Fruit fly (Drosophila melanogaster) whole organism, embryonic: ENCODE data around the gene bor.

Source experiments
- Adf1 ChIP-seq: fragments of 200-800 bp; sonication (Bioruptor generic); IDR thresholded peaks from 2 replicates; pipeline ENCODE4 v1.3.6; 2022; ENCODE audit warnings: missing biosample characterization, missing genetic modification characterization
- Atf6 ChIP-seq: fragments of 200-800 bp; sonication (Bioruptor generic); IDR thresholded peaks from 2 replicates; pipeline ENCODE4 v1.3.6; 2022; ENCODE audit warnings: missing biosample characterization, missing genetic modification characterization
- Bdp1 ChIP-seq: fragments of 200-800 bp; sonication (Bioruptor generic); optimal IDR thresholded peaks from 3 replicates; lab custom pipeline; 2016; ENCODE audit warnings: missing biosample characterization, missing genetic modification characterization
- CG10274 ChIP-seq: fragments of 200-800 bp; sonication (Bioruptor generic); optimal IDR thresholded peaks from 3 replicates; lab custom pipeline; 2017; ENCODE audit warnings: missing biosample characterization, mild to moderate bottlenecking, missing genetic modification characterization
- CG10321 ChIP-seq: fragments of 200-800 bp; sonication (Bioruptor generic); IDR thresholded peaks from 2 replicates; pipeline ENCODE4 v1.3.6; 2022; ENCODE audit warnings: missing biosample characterization, missing genetic modification characterization
- CG10543 ChIP-seq: fragments of 200-800 bp; sonication (Bioruptor generic); optimal IDR thresholded peaks from 3 replicates; lab custom pipeline; 2017; ENCODE audit warnings: missing biosample characterization, mild to moderate bottlenecking, missing genetic modification characterization, moderate library complexity
- CG10979 ChIP-seq: fragments of 200-800 bp; sonication (Bioruptor generic); optimal IDR thresholded peaks from 2 replicates; lab custom pipeline; 2018; ENCODE audit warnings: missing biosample characterization, mild to moderate bottlenecking, missing genetic modification characterization, moderate library complexity
- CG11560 ChIP-seq: fragments of 200-800 bp; sonication (Bioruptor generic); IDR thresholded peaks from 3 replicates; pipeline ENCODE4 v1.3.6; 2022; ENCODE audit warnings: missing biosample characterization, missing genetic modification characterization
- CG12236 ChIP-seq: fragments of 200-800 bp; sonication (Bioruptor generic); optimal IDR thresholded peaks from 2 replicates; lab custom pipeline; 2016; ENCODE audit warnings: missing biosample characterization, missing genetic modification characterization
- CG12391 ChIP-seq: fragments of 200-800 bp; sonication (Bioruptor generic); optimal IDR thresholded peaks from 3 replicates; lab custom pipeline; 2018; ENCODE audit warnings: missing biosample characterization, mild to moderate bottlenecking, missing genetic modification characterization, moderate library complexity
- CG14014 ChIP-seq: fragments of 200-800 bp; sonication (Bioruptor generic); IDR thresholded peaks from 2 replicates; pipeline ENCODE4 v1.3.6; 2022; ENCODE audit warnings: missing biosample characterization, missing genetic modification characterization
- CG17186 ChIP-seq: fragments of 200-800 bp; sonication (Bioruptor generic); optimal IDR thresholded peaks from 3 replicates; lab custom pipeline; 2017; ENCODE audit warnings: missing biosample characterization, missing genetic modification reagents, missing genetic modification characterization
- CG2116 ChIP-seq: fragments of 200-800 bp; sonication (Bioruptor generic); optimal IDR thresholded peaks from 3 replicates; lab custom pipeline; 2018; ENCODE audit warnings: missing biosample characterization, mild to moderate bottlenecking, missing genetic modification characterization
- CG2199 ChIP-seq: fragments of 200-800 bp; sonication (Bioruptor generic); IDR thresholded peaks from 3 replicates; pipeline ENCODE4 v1.3.6; 2022; ENCODE audit warnings: missing biosample characterization, missing genetic modification characterization
- CG3995 ChIP-seq: fragments of 200-800 bp; sonication (Bioruptor generic); optimal IDR thresholded peaks from 3 replicates; lab custom pipeline; 2016; ENCODE audit warnings: missing biosample characterization, missing genetic modification characterization
- CG7745 ChIP-seq: fragments of 200-800 bp; sonication (Bioruptor generic); optimal IDR thresholded peaks from 2 replicates; lab custom pipeline; 2018; ENCODE audit warnings: missing biosample characterization, mild to moderate bottlenecking, missing genetic modification characterization, moderate library complexity
- CG7963 ChIP-seq: fragments of 200-800 bp; sonication (Bioruptor generic); IDR thresholded peaks from 3 replicates; pipeline ENCODE4 v1.3.6; 2022; ENCODE audit warnings: missing biosample characterization, missing genetic modification characterization; ENCODE audit not compliant: partially characterized antibody
- CG9609 ChIP-seq: fragments of 200-800 bp; sonication (Bioruptor generic); optimal IDR thresholded peaks from 3 replicates; lab custom pipeline; 2016; ENCODE audit warnings: missing biosample characterization, missing genetic modification characterization
- CG9727 ChIP-seq: fragments of 200-800 bp; sonication (Bioruptor generic); optimal IDR thresholded peaks from 3 replicates; lab custom pipeline; 2017; ENCODE audit warnings: missing biosample characterization, mild to moderate bottlenecking, missing genetic modification characterization
- CkIIα-i1 ChIP-seq: fragments of 200-800 bp; sonication (Bioruptor generic); IDR thresholded peaks from 2 replicates; pipeline ENCODE4 v1.3.6; 2022; ENCODE audit warnings: missing biosample characterization, missing genetic modification characterization
- Deaf1 ChIP-seq: fragments of 200-800 bp; optimal IDR thresholded peaks from 3 replicates; lab custom pipeline; 2019; ENCODE audit warnings: missing biosample characterization, mild to moderate bottlenecking, missing genetic modification characterization, moderate library complexity
- Doc3 ChIP-seq: fragments of 200-800 bp; sonication (Bioruptor generic); IDR thresholded peaks from 3 replicates; pipeline ENCODE4 v1.3.6; 2022; ENCODE audit warnings: missing biosample characterization, missing genetic modification characterization; ENCODE audit not compliant: partially characterized antibody
- Dp ChIP-seq: fragments of 200-800 bp; sonication (Bioruptor generic); optimal IDR thresholded peaks from 2 replicates; lab custom pipeline; 2018; ENCODE audit warnings: missing biosample characterization, mild to moderate bottlenecking, missing genetic modification characterization, moderate library complexity
- HLH4C ChIP-seq: fragments of 200-800 bp; sonication (Bioruptor generic); IDR thresholded peaks from 3 replicates; pipeline ENCODE4 v1.3.6; 2022; ENCODE audit warnings: missing biosample characterization, missing genetic modification characterization; ENCODE audit not compliant: partially characterized antibody
- Hsf ChIP-seq: fragments of 200-800 bp; sonication (Bioruptor generic); optimal IDR thresholded peaks from 3 replicates; lab custom pipeline; 2016; ENCODE audit warnings: missing biosample characterization, missing genetic modification characterization
- MESR4 ChIP-seq: fragments of 200-800 bp; sonication (Bioruptor generic); optimal IDR thresholded peaks from 2 replicates; lab custom pipeline; 2018; ENCODE audit warnings: missing biosample characterization, mild to moderate bottlenecking, missing genetic modification characterization, moderate library complexity
- Med ChIP-seq: fragments of 200-800 bp; sonication (Bioruptor generic); peaks from one replicate; lab custom pipeline; 2016; ENCODE audit warnings: missing biosample characterization, missing genetic modification characterization, mild to moderate bottlenecking, inconsistent platforms, moderate library complexity
- Mes4 ChIP-seq: fragments of 200-800 bp; sonication (Bioruptor generic); optimal IDR thresholded peaks from 2 replicates; lab custom pipeline; 2016; ENCODE audit warnings: missing biosample characterization, missing genetic modification characterization
- Neu2 ChIP-seq: fragments of 200-800 bp; sonication (Bioruptor generic); optimal IDR thresholded peaks from 3 replicates; lab custom pipeline; 2016; ENCODE audit warnings: missing biosample characterization, missing genetic modification characterization, borderline replicate concordance
- Nf-YC ChIP-seq: fragments of 200-800 bp; optimal IDR thresholded peaks from 3 replicates; lab custom pipeline; 2019; ENCODE audit warnings: missing biosample characterization, mild to moderate bottlenecking, missing genetic modification characterization, moderate library complexity
- Ravus ChIP-seq: fragments of 200-800 bp; sonication (Bioruptor generic); IDR thresholded peaks from 2 replicates; pipeline ENCODE4 v1.3.6; 2022; ENCODE audit warnings: missing biosample characterization, missing genetic modification characterization
- Sin3A ChIP-seq: fragments of >200 bp; optimal IDR thresholded peaks from 2 replicates; lab custom pipeline; 2018
- Sry-δ ChIP-seq: fragments of 200-800 bp; sonication (Bioruptor generic); optimal IDR thresholded peaks from 2 replicates; lab custom pipeline; 2016; ENCODE audit warnings: missing biosample characterization, missing genetic modification characterization
- YL-1 ChIP-seq: fragments of 200-800 bp; sonication (Bioruptor generic); optimal IDR thresholded peaks from 3 replicates; lab custom pipeline; 2017; ENCODE audit warnings: missing biosample characterization, mild to moderate bottlenecking, missing genetic modification characterization
- br ChIP-seq: fragments of >200 bp; optimal IDR thresholded peaks from 2 replicates; lab custom pipeline; 2017
- btn ChIP-seq: fragments of 200-800 bp; sonication (Bioruptor generic); optimal IDR thresholded peaks from 2 replicates; lab custom pipeline; 2016; ENCODE audit warnings: missing biosample characterization, missing genetic modification characterization
- cato ChIP-seq: fragments of 200-800 bp; sonication (Bioruptor generic); optimal IDR thresholded peaks from 2 replicates; lab custom pipeline; 2016; ENCODE audit warnings: missing biosample characterization, missing genetic modification characterization, borderline replicate concordance
- dpn ChIP-seq, 2 experiments: fragments of 200-800 bp; sonication (Bioruptor generic); optimal IDR thresholded peaks; 3 replicates each; lab custom pipeline; 2016; ENCODE audit warnings: missing biosample characterization in 2 of 2, missing genetic modification characterization in 2 of 2
- fd64A ChIP-seq: fragments of 200-800 bp; sonication (Bioruptor generic); optimal IDR thresholded peaks from 3 replicates; lab custom pipeline; 2018; ENCODE audit warnings: missing biosample characterization, mild to moderate bottlenecking, missing genetic modification characterization
- gsb ChIP-seq: fragments of 200-800 bp; sonication (Bioruptor generic); IDR thresholded peaks from 2 replicates; pipeline ENCODE4 v1.3.6; 2022; ENCODE audit warnings: missing biosample characterization, missing genetic modification characterization
- gsb-n ChIP-seq: fragments of 200-800 bp; sonication (Bioruptor generic); optimal IDR thresholded peaks from 3 replicates; lab custom pipeline; 2018; ENCODE audit warnings: missing biosample characterization, mild to moderate bottlenecking, missing genetic modification characterization
- kah ChIP-seq: fragments of 200-800 bp; sonication (Bioruptor generic); optimal IDR thresholded peaks from 2 replicates; lab custom pipeline; 2018; ENCODE audit warnings: missing biosample characterization, mild to moderate bottlenecking, missing genetic modification characterization
- kay ChIP-seq: fragments of 200-800 bp; sonication (Bioruptor generic); optimal IDR thresholded peaks from 2 replicates; lab custom pipeline; 2016; ENCODE audit warnings: missing biosample characterization, missing genetic modification characterization
- lbe ChIP-seq: fragments of 200-800 bp; sonication (Bioruptor generic); optimal IDR thresholded peaks from 2 replicates; lab custom pipeline; 2016; ENCODE audit warnings: missing biosample characterization, mild to moderate bottlenecking, missing genetic modification characterization
- nmo ChIP-seq: fragments of 200-800 bp; sonication (Bioruptor generic); optimal IDR thresholded peaks from 2 replicates; lab custom pipeline; 2018; ENCODE audit warnings: missing biosample characterization, mild to moderate bottlenecking, missing genetic modification characterization, moderate library complexity
- onecut ChIP-seq: fragments of 200-800 bp; sonication (Bioruptor generic); IDR thresholded peaks from 2 replicates; pipeline ENCODE4 v1.3.6; 2022; ENCODE audit warnings: missing biosample characterization, missing genetic modification characterization
- psq ChIP-seq: fragments of 200-800 bp; sonication (Bioruptor generic); optimal IDR thresholded peaks from 2 replicates; lab custom pipeline; 2017; ENCODE audit warnings: missing biosample characterization, missing genetic modification characterization
- sima ChIP-seq: fragments of 200-800 bp; sonication (Bioruptor generic); optimal IDR thresholded peaks from 2 replicates; lab custom pipeline; 2016; ENCODE audit warnings: missing biosample characterization, missing genetic modification characterization
- ssp ChIP-seq: fragments of 200-800 bp; sonication (Bioruptor generic); IDR thresholded peaks from 2 replicates; pipeline ENCODE4 v1.3.6; 2022; ENCODE audit warnings: missing biosample characterization, missing genetic modification characterization
- tgo ChIP-seq: fragments of 200-800 bp; sonication (Bioruptor generic); IDR thresholded peaks from 3 replicates; pipeline ENCODE4 v1.3.6; 2022; ENCODE audit warnings: missing biosample characterization, missing genetic modification characterization
- trh ChIP-seq: fragments of 200-800 bp; sonication (Bioruptor generic); optimal IDR thresholded peaks from 2 replicates; lab custom pipeline; 2016; ENCODE audit warnings: missing biosample characterization, missing genetic modification characterization

bor gene

DNA sequence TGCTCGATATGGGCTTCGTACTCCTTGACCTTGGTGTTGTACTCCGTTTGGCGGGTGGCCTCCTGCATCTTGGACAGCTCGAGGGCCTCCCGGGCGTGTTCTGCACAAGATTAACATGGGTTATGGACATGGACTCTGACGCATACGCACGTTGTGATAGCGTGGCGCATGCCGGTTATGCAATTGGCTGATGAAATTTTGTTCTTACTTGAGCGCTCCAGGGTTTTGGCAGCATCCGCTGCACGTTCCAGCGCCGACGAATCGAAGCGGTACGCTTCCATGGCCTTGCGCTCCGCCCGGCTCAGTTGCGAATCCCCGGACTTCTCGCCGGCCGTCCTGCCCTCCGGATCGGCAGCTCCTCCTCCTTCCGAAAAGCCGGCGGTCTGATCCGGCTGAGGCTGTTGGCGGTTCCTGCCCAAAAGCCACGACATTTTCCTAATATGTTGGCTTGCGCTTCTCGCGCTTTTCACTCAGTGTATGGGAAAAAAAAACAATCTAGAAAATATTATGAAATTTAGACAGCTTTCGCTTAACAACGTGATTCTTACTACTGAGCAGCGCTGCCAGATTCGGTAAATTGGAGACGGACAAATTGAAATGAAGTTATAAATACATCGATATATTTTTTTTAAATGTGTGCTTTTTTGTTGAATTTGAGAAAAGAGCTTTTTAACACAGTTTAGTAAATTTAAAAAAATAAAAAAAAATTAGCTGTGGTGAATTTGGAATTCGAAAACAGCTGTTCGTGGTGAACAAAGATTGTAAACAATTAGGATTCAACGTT is at the start of gene bor, which contains the start of gene asun (continued):
- TF ChIP-seq cato (no peak), fd64A (GFP tag; lab: Kevin White, UChicago) (no peak), CG14014 (GFP tag; lab: Robert Waterston, UW) (no peak), Med (GFP tag; lab: Kevin White, UChicago) (peak; percentile 81), CG10979 (no peak), Deaf1 (tag; lab: Kevin White, UChicago) (no peak), Doc3 (GFP tag; lab: Robert Waterston, UW) (peak; percentile 69), Hsf (GFP tag; lab: Kevin White, UChicago) (peak; percentile 13), CG17186 (GFP tag; lab: Kevin White, UChicago) (no peak), trh (GFP tag; lab: Kevin White, UChicago) (no peak), HLH4C (GFP tag; lab: Robert Waterston, UW) (peak; percentile 42; the same call in 1 of the 3 replicates), sima (GFP tag; lab: Kevin White, UChicago) (no peak), kay (GFP tag; lab: Kevin White, UChicago) (no peak), CG2116 (GFP tag; lab: Kevin White, UChicago) (peak; percentile 46), dpn (GFP tag; optimal IDR thresholded peaks at IDR 0.05; lab: Kevin White, UChicago) (peak; percentile 20 to 31), CG10543 (GFP tag; lab: Kevin White, UChicago) (peak; percentile 23), CG9727 (peak; percentile 22), CG11560 (tag; lab: Robert Waterston, UW) (no peak), gsb (GFP tag; lab: Robert Waterston, UW) (no peak), CG10274 (no peak), lbe (peak; percentile 79), CG9609 (GFP tag; lab: Kevin White, UChicago) (no peak), CG12236 (no peak), onecut (GFP tag; lab: Robert Waterston, UW) (no peak), kah (GFP tag; lab: Kevin White, UChicago) (no peak), Sin3A (peak; percentile 20), CG2199 (no peak), tgo (GFP tag; lab: Robert Waterston, UW) (no peak), Neu2 (GFP tag; lab: Kevin White, UChicago) (no peak), Sry-δ (peak; percentile 84), Dp (peak; percentile 70), CG12391 (peak; percentile 49), nmo (peak; percentile 10), ssp (GFP tag; lab: Robert Waterston, UW) (no peak), btn (GFP tag; lab: Kevin White, UChicago) (no peak), psq (GFP tag; lab: Kevin White, UChicago) (no peak), Mes4 (peak; percentile 12), gsb-n (no peak), Bdp1 (GFP tag; lab: Kevin White, UChicago) (no peak), CG7745 (tag; lab: Kevin White, UChicago) (no peak), MESR4 (GFP tag; lab: Kevin White, UChicago) (peak; percentile 68), Ravus (GFP tag; lab: Robert Waterston, UW) (no peak), CG3995 (GFP tag; lab: Kevin White, UChicago) (peak; percentile 94), br (lab: Kevin White, UChicago) (no peak), Nf-YC (tag; lab: Kevin White, UChicago) (peak; percentile 53), CG10321 (GFP tag; lab: Robert Waterston, UW) (no peak), CG7963 (GFP tag; lab: Robert Waterston, UW) (0 out of 3 replicates have a peak, but pooled peaks have one; percentile 7), Adf1 (GFP tag; lab: Robert Waterston, UW) (no peak), YL-1 (GFP tag; lab: Kevin White, UChicago) (peak; percentile 87), Atf6 (no peak), CkIIα-i1 (no peak)
